Worm (Caenorhabditis elegans): ENCODE data around the gene sri-18.

- no peak for TF ChIP-seq elt-1 (tag; optimal IDR thresholded peaks at IDR 0.05)
- no peak for TF ChIP-seq mdl-1 (tag; optimal IDR thresholded peaks at IDR 0.05)
- no peak for TF ChIP-seq unc-62 (GFP tag; optimal IDR thresholded peaks at IDR 0.05)
- peak; percentile 53 for TF ChIP-seq ama-1 (optimal IDR thresholded peaks at IDR 0.05)
- no peak for TF ChIP-seq ztf-4 (tag; optimal IDR thresholded peaks at IDR 0.05)
- no peak for TF ChIP-seq nhr-77 (tag; optimal IDR thresholded peaks at IDR 0.05)
- TF ChIP-seq pha-4 (tag; optimal IDR thresholded peaks at IDR 0.05), result no peak
- no peak for TF ChIP-seq fkh-10 (GFP tag; optimal IDR thresholded peaks at IDR 0.05)
- no peak for TF ChIP-seq skn-1 (tag; optimal IDR thresholded peaks at IDR 0.05)
- TF ChIP-seq elt-2 (tag; optimal IDR thresholded peaks at IDR 0.05), result no peak
- TF ChIP-seq nhr-12 (tag; optimal IDR thresholded peaks at IDR 0.05), result no peak
- no peak for TF ChIP-seq elt-3 (tag; optimal IDR thresholded peaks at IDR 0.05)
- TF ChIP-seq ceh-82 (tag; optimal IDR thresholded peaks at IDR 0.05), result no peak
- no peak for TF ChIP-seq nhr-11 (tag; optimal IDR thresholded peaks at IDR 0.05)
These were observed 7.7 kb downstream of the sri-18 start for ce11 chrV:10252682-10253081.

Data from whole organism, L3 larva.